Fruit fly (Drosophila melanogaster) whole organism, embryonic: Measurements from ENCODE around the gene Cyp4ac3.

Experiments
- Atf-2 ChIP-seq: fragments of 200-800 bp; sonication (Bioruptor generic); optimal IDR thresholded peaks from 2 replicates; lab custom pipeline; 2016; ENCODE audit warnings: missing biosample characterization, missing genetic modification characterization
- CG11696 ChIP-seq: fragments of 200-800 bp; sonication (Bioruptor generic); IDR thresholded peaks from 2 replicates; pipeline ENCODE4 v1.3.6; 2022; ENCODE audit warnings: missing biosample characterization, missing genetic modification characterization
- CG1233 ChIP-seq: fragments of 200-800 bp; sonication (Bioruptor generic); optimal IDR thresholded peaks from 4 replicates; lab custom pipeline; 2018; ENCODE audit warnings: missing biosample characterization, mild to moderate bottlenecking, missing genetic modification characterization
- CG12391 ChIP-seq: fragments of 200-800 bp; sonication (Bioruptor generic); optimal IDR thresholded peaks from 3 replicates; lab custom pipeline; 2018; ENCODE audit warnings: missing biosample characterization, mild to moderate bottlenecking, missing genetic modification characterization, moderate library complexity
- CG1602 ChIP-seq: fragments of 200-800 bp; sonication (Bioruptor generic); optimal IDR thresholded peaks from 3 replicates; lab custom pipeline; 2016; ENCODE audit warnings: missing biosample characterization, missing genetic modification characterization
- CG16779 ChIP-seq: fragments of 200-800 bp; sonication (Bioruptor generic); IDR thresholded peaks from 2 replicates; pipeline ENCODE4 v1.3.6; 2022; ENCODE audit warnings: missing biosample characterization, missing genetic modification characterization
- CG17328 ChIP-seq: fragments of 200-800 bp; sonication (Bioruptor generic); IDR thresholded peaks from 2 replicates; pipeline ENCODE4 v1.3.6; 2022; ENCODE audit warnings: missing biosample characterization, missing genetic modification characterization
- CG17361 ChIP-seq: fragments of 200-800 bp; sonication (Bioruptor generic); IDR thresholded peaks from 3 replicates; pipeline ENCODE4 v1.3.6; 2022; ENCODE audit warnings: missing biosample characterization, missing genetic modification characterization
- CG18262 ChIP-seq: fragments of 200-800 bp; optimal IDR thresholded peaks from 3 replicates; lab custom pipeline; 2019; ENCODE audit warnings: missing biosample characterization, mild to moderate bottlenecking, missing genetic modification characterization, moderate library complexity
- CG18599 ChIP-seq: fragments of 200-800 bp; sonication (Bioruptor generic); optimal IDR thresholded peaks from 3 replicates; lab custom pipeline; 2017; ENCODE audit warnings: missing biosample characterization, missing genetic modification characterization, mild to moderate bottlenecking, moderate library complexity, missing genetic modification reagents
- CG7556 ChIP-seq: fragments of 200-800 bp; sonication (Bioruptor generic); optimal IDR thresholded peaks from 2 replicates; lab custom pipeline; 2017; ENCODE audit warnings: missing biosample characterization, mild to moderate bottlenecking, missing genetic modification characterization
- CG7745 ChIP-seq: fragments of 200-800 bp; sonication (Bioruptor generic); optimal IDR thresholded peaks from 2 replicates; lab custom pipeline; 2018; ENCODE audit warnings: missing biosample characterization, mild to moderate bottlenecking, missing genetic modification characterization, moderate library complexity
- CG8388 ChIP-seq: fragments of 200-800 bp; sonication (Bioruptor generic); optimal IDR thresholded peaks from 2 replicates; lab custom pipeline; 2019; ENCODE audit warnings: missing biosample characterization, mild to moderate bottlenecking, missing genetic modification characterization, moderate library complexity
- Dad ChIP-seq: fragments of 200-800 bp; sonication (Bioruptor generic); optimal IDR thresholded peaks from 3 replicates; lab custom pipeline; 2016; ENCODE audit warnings: missing biosample characterization, missing genetic modification characterization
- Drgx ChIP-seq: fragments of 200-800 bp; sonication (Bioruptor generic); IDR thresholded peaks from 2 replicates; pipeline ENCODE4 v1.3.6; 2022; ENCODE audit warnings: missing biosample characterization, missing genetic modification characterization
- ERR ChIP-seq: fragments of 200-800 bp; sonication (Bioruptor generic); optimal IDR thresholded peaks from 2 replicates; lab custom pipeline; 2016; ENCODE audit warnings: missing biosample characterization, missing genetic modification characterization
- Elba2 ChIP-seq: fragments of 200-800 bp; sonication (Bioruptor generic); optimal IDR thresholded peaks from 3 replicates; lab custom pipeline; 2016; ENCODE audit warnings: missing biosample characterization, missing genetic modification characterization
- Hr51 ChIP-seq, 2 experiments: fragments of 200-800 bp; sonication (Bioruptor generic); optimal IDR thresholded peaks; 2 replicates in 1 of 2; 3 replicates in 1 of 2; lab custom pipeline; 2016 to 2018; ENCODE audit warnings: missing biosample characterization in 2 of 2, missing genetic modification characterization in 2 of 2, mild to moderate bottlenecking in 1 of 2, moderate library complexity in 1 of 2
- Lim3 ChIP-seq: fragments of 200-800 bp; sonication (Bioruptor generic); IDR thresholded peaks from 2 replicates; pipeline ENCODE4 v1.3.6; 2022; ENCODE audit warnings: missing biosample characterization, missing genetic modification characterization
- Side ChIP-seq: fragments of 200-800 bp; sonication (Bioruptor generic); optimal IDR thresholded peaks from 2 replicates; lab custom pipeline; 2016; ENCODE audit warnings: missing biosample characterization, missing genetic modification characterization
- Sox102F ChIP-seq: fragments of 200-800 bp; sonication (Bioruptor generic); optimal IDR thresholded peaks from 2 replicates; lab custom pipeline; 2018; ENCODE audit warnings: missing biosample characterization, mild to moderate bottlenecking, missing genetic modification characterization, moderate library complexity
- aop ChIP-seq: fragments of 200-800 bp; sonication (Bioruptor generic); IDR thresholded peaks from 2 replicates; pipeline ENCODE4 v1.3.6; 2022; ENCODE audit warnings: missing biosample characterization, missing genetic modification characterization
- ase ChIP-seq: fragments of 200-800 bp; sonication (Bioruptor generic); IDR thresholded peaks from 3 replicates; pipeline ENCODE4 v1.3.6; 2022; ENCODE audit warnings: missing biosample characterization, missing genetic modification characterization
- bcd ChIP-seq: fragments of 200-800 bp; sonication (Bioruptor generic); optimal IDR thresholded peaks from 2 replicates; lab custom pipeline; 2017; ENCODE audit warnings: missing biosample characterization, mild to moderate bottlenecking, missing genetic modification characterization
- bsh ChIP-seq, 2 experiments: fragments of 200-800 bp; sonication (Bioruptor generic); optimal IDR thresholded peaks; 2 replicates each; lab custom pipeline; 2017 to 2018; ENCODE audit warnings: mild to moderate bottlenecking in 2 of 2, missing biosample characterization in 2 of 2, missing genetic modification characterization in 2 of 2, moderate library complexity in 1 of 2
- cwo ChIP-seq: fragments of 200-800 bp; sonication (Bioruptor generic); optimal IDR thresholded peaks from 3 replicates; lab custom pipeline; 2017; ENCODE audit warnings: missing biosample characterization, missing genetic modification characterization, mild to moderate bottlenecking, moderate library complexity, missing genetic modification reagents
- dmrt11E ChIP-seq: fragments of 200-800 bp; sonication (Bioruptor generic); optimal IDR thresholded peaks from 3 replicates; lab custom pipeline; 2018; ENCODE audit warnings: missing biosample characterization, mild to moderate bottlenecking, missing genetic modification characterization, moderate library complexity
- eyg ChIP-seq: fragments of 200-800 bp; sonication (Bioruptor generic); optimal IDR thresholded peaks from 3 replicates; lab custom pipeline; 2016; ENCODE audit warnings: missing biosample characterization, missing genetic modification characterization
- gfzf ChIP-seq: fragments of 200-800 bp; sonication (Bioruptor generic); optimal IDR thresholded peaks from 2 replicates; lab custom pipeline; 2016; ENCODE audit warnings: missing biosample characterization, mild to moderate bottlenecking, missing genetic modification characterization, moderate library complexity
- gro ChIP-seq: fragments of 200-800 bp; sonication (Bioruptor generic); optimal IDR thresholded peaks from 2 replicates; lab custom pipeline; 2016; ENCODE audit warnings: missing biosample characterization, missing genetic modification characterization
- knrl ChIP-seq: fragments of 200-800 bp; sonication (Bioruptor generic); IDR thresholded peaks from 3 replicates; pipeline ENCODE4 v1.3.6; 2022; ENCODE audit warnings: missing biosample characterization, missing genetic modification characterization; ENCODE audit not compliant: partially characterized antibody
- lbe ChIP-seq: fragments of 200-800 bp; sonication (Bioruptor generic); optimal IDR thresholded peaks from 2 replicates; lab custom pipeline; 2016; ENCODE audit warnings: missing biosample characterization, mild to moderate bottlenecking, missing genetic modification characterization
- lilli ChIP-seq: fragments of 200-800 bp; sonication (Bioruptor generic); optimal IDR thresholded peaks from 3 replicates; lab custom pipeline; 2016; ENCODE audit warnings: missing biosample characterization, missing genetic modification characterization
- mirr ChIP-seq: fragments of 200-800 bp; sonication (Bioruptor generic); optimal IDR thresholded peaks from 3 replicates; lab custom pipeline; 2018; ENCODE audit warnings: missing biosample characterization, mild to moderate bottlenecking, missing genetic modification characterization
- oc ChIP-seq: fragments of 200-800 bp; sonication (Bioruptor generic); optimal IDR thresholded peaks from 2 replicates; lab custom pipeline; 2018; ENCODE audit warnings: missing biosample characterization, mild to moderate bottlenecking, missing genetic modification characterization, moderate library complexity
- otp ChIP-seq: fragments of 200-800 bp; sonication (Bioruptor generic); IDR thresholded peaks from 3 replicates; pipeline ENCODE4, ENCODE4 v1.3.6; 2022; ENCODE audit warnings: missing biosample characterization, missing genetic modification characterization
- p53 ChIP-seq: fragments of 200-800 bp; sonication (Bioruptor generic); optimal IDR thresholded peaks from 2 replicates; lab custom pipeline; 2016; ENCODE audit warnings: missing biosample characterization, missing genetic modification characterization
- peb ChIP-seq: fragments of 200-800 bp; sonication (Bioruptor generic); IDR thresholded peaks from 2 replicates; pipeline ENCODE4 v1.3.6; 2022; ENCODE audit warnings: missing biosample characterization, missing genetic modification characterization
- phol ChIP-seq: fragments of 200-800 bp; sonication (Bioruptor generic); optimal IDR thresholded peaks from 3 replicates; lab custom pipeline; 2018; ENCODE audit warnings: missing biosample characterization, mild to moderate bottlenecking, missing genetic modification characterization, moderate library complexity
- pzg ChIP-seq: fragments of 200-800 bp; sonication (Bioruptor generic); optimal IDR thresholded peaks from 3 replicates; lab custom pipeline; 2018; ENCODE audit warnings: missing biosample characterization, mild to moderate bottlenecking, missing genetic modification characterization, moderate library complexity
- scrt ChIP-seq: fragments of 200-800 bp; sonication (Bioruptor generic); optimal IDR thresholded peaks from 2 replicates; lab custom pipeline; 2018; ENCODE audit warnings: missing biosample characterization, mild to moderate bottlenecking, missing genetic modification characterization, moderate library complexity
- sima ChIP-seq: fragments of 200-800 bp; sonication (Bioruptor generic); optimal IDR thresholded peaks from 2 replicates; lab custom pipeline; 2016; ENCODE audit warnings: missing biosample characterization, missing genetic modification characterization
- toy ChIP-seq: fragments of 200-800 bp; sonication (Bioruptor generic); IDR thresholded peaks from 2 replicates; pipeline ENCODE4 v1.3.6; 2022; ENCODE audit warnings: missing biosample characterization, missing genetic modification characterization
- wek ChIP-seq: fragments of 200-800 bp; sonication (Bioruptor generic); optimal IDR thresholded peaks from 3 replicates; lab custom pipeline; 2018; ENCODE audit warnings: missing biosample characterization, mild to moderate bottlenecking, missing genetic modification characterization, moderate library complexity

Gene Cyp4ac3

DNA sequence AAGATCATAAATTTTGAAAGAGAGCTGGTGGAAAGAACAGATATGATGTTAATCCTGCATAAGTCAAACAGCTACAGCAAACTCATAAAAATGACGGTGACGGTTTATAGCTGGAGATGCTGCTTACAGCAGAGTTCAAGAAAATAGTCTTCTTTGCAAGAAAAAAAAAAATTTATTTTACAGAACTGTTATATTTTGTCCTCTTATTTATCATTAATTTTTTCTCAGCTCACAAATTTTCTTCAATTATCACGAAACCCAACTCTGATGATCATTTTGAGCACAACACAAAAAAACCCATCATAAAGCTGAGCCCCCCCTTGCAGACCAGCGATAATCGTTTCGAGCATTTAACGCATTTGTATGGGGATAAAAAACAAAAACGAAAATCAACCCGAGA is 36.9 kb upstream of the Cyp4ac3 start (continued):
- TF ChIP-seq lbe (peak; percentile 28), CG7745 (peak; percentile 49), CG18262 (tag; lab: Kevin White, UChicago) (peak; percentile 33), sima (GFP tag; lab: Kevin White, UChicago) (no peak), cwo (GFP tag; lab: Kevin White, UChicago) (no peak), Elba2 (GFP tag; lab: Kevin White, UChicago) (no peak), oc (tag; lab: Kevin White, UChicago) (peak; percentile 14), gfzf (no peak), dmrt11E (tag; lab: Kevin White, UChicago) (peak; percentile 36), ase (GFP tag; lab: Robert Waterston, UW) (no peak), lilli (peak; percentile 14), CG18599 (GFP tag; lab: Kevin White, UChicago) (no peak), Drgx (no peak), CG11696 (GFP tag; lab: Robert Waterston, UW) (peak; percentile 83), ERR (GFP tag; lab: Kevin White, UChicago) (no peak), Lim3 (GFP tag; lab: Robert Waterston, UW) (no peak), CG1233 (GFP tag; lab: Kevin White, UChicago) (no peak), CG1602 (GFP tag; lab: Kevin White, UChicago) (no peak), Atf-2 (GFP tag; lab: Kevin White, UChicago) (no peak), scrt (GFP tag; lab: Kevin White, UChicago) (no peak), eyg (GFP tag; lab: Kevin White, UChicago) (no peak), Dad (no peak), toy (GFP tag; lab: Robert Waterston, UW) (no peak), wek (no peak), aop (GFP tag; lab: Robert Waterston, UW) (no peak), p53 (GFP tag; lab: Kevin White, UChicago) (no peak), gro (no peak), otp (GFP tag; lab: Robert Waterston, UW) (0 out of 3 replicates have a peak, but pooled peaks have one; percentile 16), Side (GFP tag; lab: Kevin White, UChicago) (no peak), phol (tag; lab: Kevin White, UChicago) (peak; percentile 5), knrl (GFP tag; lab: Robert Waterston, UW) (no peak), CG12391 (peak; percentile 4), CG17328 (peak; percentile 15; the same call in 1 of the 2 replicates), CG16779 (GFP tag; lab: Robert Waterston, UW) (no peak), Sox102F (GFP tag; lab: Kevin White, UChicago) (peak; percentile 24), bsh (GFP tag; optimal IDR thresholded peaks at IDR 0.05; lab: Kevin White, UChicago) (peak in 1 of 2 experiments; percentile 16), bcd (GFP tag; lab: Kevin White, UChicago) (no peak), mirr (GFP tag; lab: Kevin White, UChicago) (no peak), CG8388 (GFP tag; lab: Kevin White, UChicago) (no peak), Hr51 (GFP tag; optimal IDR thresholded peaks at IDR 0.05; lab: Kevin White, UChicago) (no peak), CG17361 (GFP tag; lab: Robert Waterston, UW) (0 out of 3 replicates have a peak, but pooled peaks have one; percentile 11), peb (GFP tag; lab: Robert Waterston, UW) (no peak), CG7556 (no peak), pzg (GFP tag; lab: Kevin White, UChicago) (no peak)
